Worm (Caenorhabditis elegans) whole organism, L1 larva: ENCODE data around the gene hlb-1.

Source experiments
- C16A3.4 ChIP-seq: fragments of 150-350 bp; optimal IDR thresholded peaks from 2 replicates; lab custom pipeline; 2014; ENCODE audit warnings: missing biosample characterization, missing genetic modification characterization
- C34B4.2 ChIP-seq: sonication (generic microtip); optimal IDR thresholded peaks from 2 replicates; lab custom pipeline; 2017; ENCODE audit warnings: mild to moderate bottlenecking, missing genetic modification characterization, missing compliant biosample characterization
- F16B12.6 ChIP-seq: fragments of 150-350 bp; optimal IDR thresholded peaks from 2 replicates; lab custom pipeline; 2014; ENCODE audit warnings: missing biosample characterization, missing genetic modification characterization
- alr-1 ChIP-seq: fragments of 200-800 bp; sonication (Bioruptor generic); optimal IDR thresholded peaks from 2 replicates; lab custom pipeline; 2018; ENCODE audit warnings: borderline replicate concordance, mild to moderate bottlenecking, missing genetic modification characterization, missing compliant biosample characterization
- aly-2 ChIP-seq: fragments of 150-350 bp; optimal IDR thresholded peaks from 2 replicates; lab custom pipeline; 2014; ENCODE audit warnings: missing biosample characterization, missing genetic modification characterization
- ama-1 ChIP-seq: fragments of 150-350 bp; optimal IDR thresholded peaks from 2 replicates; lab custom pipeline; 2014
- blmp-1 ChIP-seq: fragments of 150-350 bp; optimal IDR thresholded peaks from 2 replicates; lab custom pipeline; 2014; ENCODE audit warnings: missing biosample characterization, missing genetic modification characterization
- ceh-63 ChIP-seq: fragments of 200-800 bp; sonication (Bioruptor generic); optimal IDR thresholded peaks from 2 replicates; lab custom pipeline; 2018; ENCODE audit warnings: mild to moderate bottlenecking, missing genetic modification characterization, missing compliant biosample characterization
- ceh-8 ChIP-seq: fragments of 200-800 bp; sonication (Bioruptor generic); optimal IDR thresholded peaks from 2 replicates; lab custom pipeline; 2018; ENCODE audit warnings: mild to moderate bottlenecking, missing genetic modification characterization, moderate library complexity, missing compliant biosample characterization
- ceh-82 ChIP-seq, 3 experiments: fragments of 150-350 bp in 1 of 3; sonication (generic microtip) in 2 of 3; optimal IDR thresholded peaks; 2 replicates each; lab custom pipeline; 2014 to 2017; ENCODE audit warnings: missing biosample characterization in 3 of 3, missing genetic modification characterization in 3 of 3
- dsc-1 ChIP-seq: sonication (generic microtip); optimal IDR thresholded peaks from 2 replicates; lab custom pipeline; 2016; ENCODE audit warnings: mild to moderate bottlenecking, missing genetic modification characterization, missing compliant biosample characterization
- efl-3 ChIP-seq: fragments of 200-800 bp; sonication (Bioruptor generic); optimal IDR thresholded peaks from 2 replicates; lab custom pipeline; 2018; ENCODE audit warnings: mild to moderate bottlenecking, missing genetic modification characterization, missing compliant biosample characterization
- egl-13 ChIP-seq: sonication (generic microtip); optimal IDR thresholded peaks from 2 replicates; lab custom pipeline; 2016; ENCODE audit warnings: missing genotype, missing genetic modification reagents, missing genetic modification characterization, missing compliant biosample characterization
- egl-27 ChIP-seq, 2 experiments: fragments of 150-350 bp in 1 of 2; sonication (generic microtip); optimal IDR thresholded peaks; 3 replicates each; lab custom pipeline; 2017 to 2018; ENCODE audit warnings: missing biosample characterization in 2 of 2, missing genetic modification characterization in 2 of 2, missing genetic modification reagents in 2 of 2
- elt-2 ChIP-seq: sonication (generic microtip); optimal IDR thresholded peaks from 2 replicates; lab custom pipeline; 2016; ENCODE audit warnings: missing genetic modification characterization, mild to moderate bottlenecking, inconsistent platforms, missing compliant biosample characterization, missing genetic modification reagents
- elt-3 ChIP-seq, 6 experiments: fragments of 150-350 bp in 1 of 6; sonication (generic microtip); optimal IDR thresholded peaks; 2 replicates each; lab custom pipeline; 2017 to 2018; ENCODE audit warnings: missing biosample characterization in 6 of 6, missing genetic modification characterization in 6 of 6, inconsistent platforms in 1 of 6
- fkh-10 ChIP-seq: sonication (generic microtip); optimal IDR thresholded peaks from 2 replicates; lab custom pipeline; 2017; ENCODE audit warnings: missing biosample characterization, missing genetic modification reagents, missing genetic modification characterization
- grh-1 ChIP-seq: fragments of 200-800 bp; sonication (Bioruptor generic); IDR thresholded peaks from 2 replicates; pipeline ENCODE4 v1.3.6; 2022; ENCODE audit warnings: missing genetic modification reagents, missing genetic modification characterization, missing compliant biosample characterization
- hlh-4 ChIP-seq: sonication (generic microtip); optimal IDR thresholded peaks from 2 replicates; lab custom pipeline; 2016; ENCODE audit warnings: mild to moderate bottlenecking, missing genetic modification characterization, missing compliant biosample characterization
- hpl-2 ChIP-seq: fragments of 150-350 bp; optimal IDR thresholded peaks from 2 replicates; lab custom pipeline; 2014; ENCODE audit warnings: missing biosample characterization, missing genetic modification reagents, missing genetic modification characterization
- isw-1 ChIP-seq: fragments of 200-800 bp; sonication (Bioruptor generic); IDR thresholded peaks from 2 replicates; pipeline ENCODE4 v1.3.6; 2022; ENCODE audit warnings: missing genetic modification characterization, missing compliant biosample characterization
- lin-13 ChIP-seq: fragments of 150-350 bp; optimal IDR thresholded peaks from 2 replicates; lab custom pipeline; 2014; ENCODE audit warnings: missing biosample characterization, missing genetic modification reagents, missing genetic modification characterization
- lin-14 ChIP-seq: fragments of 200-800 bp; sonication (Bioruptor generic); optimal IDR thresholded peaks from 2 replicates; lab custom pipeline; 2018; ENCODE audit warnings: mild to moderate bottlenecking, missing genetic modification characterization, moderate library complexity, missing compliant biosample characterization
- lin-15B ChIP-seq: fragments of 150-350 bp; sonication (generic microtip); optimal IDR thresholded peaks from 3 replicates; lab custom pipeline; 2014; ENCODE audit warnings: missing biosample characterization, missing genetic modification characterization
- lin-35 ChIP-seq, 2 experiments: fragments of 150-350 bp; optimal IDR thresholded peaks; 2 replicates each; lab custom pipeline; 2014; ENCODE audit warnings: missing biosample characterization in 2 of 2, missing genetic modification characterization in 2 of 2, missing genetic modification reagents in 2 of 2
- lsy-2 ChIP-seq, 2 experiments: fragments of 150-350 bp; optimal IDR thresholded peaks; 2 replicates each; lab custom pipeline; 2014; ENCODE audit warnings: missing biosample characterization in 2 of 2, missing genetic modification characterization in 2 of 2
- mab-9 ChIP-seq: fragments of 200-800 bp; sonication (Bioruptor generic); IDR thresholded peaks from 2 replicates; pipeline ENCODE4 v1.3.6; 2022; ENCODE audit warnings: missing genetic modification reagents, missing genetic modification characterization, missing compliant biosample characterization
- mdl-1 ChIP-seq, 2 experiments: fragments of 150-350 bp; optimal IDR thresholded peaks; 2 replicates each; lab custom pipeline; 2014 to 2017; ENCODE audit warnings: missing biosample characterization in 2 of 2, missing genetic modification characterization in 2 of 2, inconsistent platforms in 1 of 2
- nhr-11 ChIP-seq: fragments of 150-350 bp; optimal IDR thresholded peaks from 2 replicates; lab custom pipeline; 2014; ENCODE audit warnings: missing biosample characterization, missing genetic modification characterization
- nhr-12 ChIP-seq: sonication (generic microtip); optimal IDR thresholded peaks from 2 replicates; lab custom pipeline; 2017; ENCODE audit warnings: missing biosample characterization, missing genetic modification characterization
- nhr-19 ChIP-seq: fragments of 200-800 bp; sonication (Bioruptor generic); conservative IDR thresholded peaks from 2 replicates; pipeline ENCODE4 v1.3.6; 2022; ENCODE audit warnings: missing genetic modification characterization, missing compliant biosample characterization
- nhr-20 ChIP-seq: sonication (generic microtip); optimal IDR thresholded peaks from 2 replicates; lab custom pipeline; 2016; ENCODE audit warnings: mild to moderate bottlenecking, missing genetic modification characterization, missing compliant biosample characterization
- nhr-47 ChIP-seq: sonication (generic microtip); optimal IDR thresholded peaks from 2 replicates; lab custom pipeline; 2016; ENCODE audit warnings: mild to moderate bottlenecking, missing genetic modification characterization, moderate library complexity, missing compliant biosample characterization
- nhr-71 ChIP-seq: sonication (generic microtip); optimal IDR thresholded peaks from 2 replicates; lab custom pipeline; 2016; ENCODE audit warnings: mild to moderate bottlenecking, missing genetic modification characterization, moderate library complexity, missing compliant biosample characterization
- nhr-76 ChIP-seq: sonication (generic microtip); optimal IDR thresholded peaks from 2 replicates; lab custom pipeline; 2017; ENCODE audit warnings: missing biosample characterization, missing genetic modification characterization
- nhr-85 ChIP-seq: sonication (generic microtip); peaks from one replicate; lab custom pipeline; 2016; ENCODE audit warnings: missing genetic modification characterization, inconsistent platforms, missing compliant biosample characterization
- nhr-90 ChIP-seq: sonication (generic microtip); optimal IDR thresholded peaks from 2 replicates; lab custom pipeline; 2016; ENCODE audit warnings: mild to moderate bottlenecking, missing genetic modification characterization, missing compliant biosample characterization; ENCODE audit not compliant: poor library complexity
- pag-3 ChIP-seq: sonication (generic microtip); optimal IDR thresholded peaks from 2 replicates; lab custom pipeline; 2017; ENCODE audit warnings: missing genetic modification characterization, mild to moderate bottlenecking, missing compliant biosample characterization, antibody characterized with exemption, borderline replicate concordance; ENCODE audit not compliant: insufficient read depth
- pax-3 ChIP-seq: fragments of 200-800 bp; sonication (Bioruptor generic); optimal IDR thresholded peaks from 2 replicates; lab custom pipeline; 2018; ENCODE audit warnings: mild to moderate bottlenecking, missing genetic modification characterization, moderate library complexity, missing compliant biosample characterization
- sox-4 ChIP-seq: sonication (generic microtip); optimal IDR thresholded peaks from 2 replicates; lab custom pipeline; 2016; ENCODE audit warnings: missing genetic modification characterization, missing compliant biosample characterization
- sptf-1 ChIP-seq: fragments of 150-350 bp; optimal IDR thresholded peaks from 2 replicates; lab custom pipeline; 2014; ENCODE audit warnings: missing biosample characterization, missing genetic modification characterization
- sup-37 ChIP-seq: fragments of 200-800 bp; sonication (Bioruptor generic); optimal IDR thresholded peaks from 2 replicates; lab custom pipeline; 2018; ENCODE audit warnings: mild to moderate bottlenecking, missing genetic modification characterization, missing compliant biosample characterization
- swsn-7 ChIP-seq: sonication (generic microtip); optimal IDR thresholded peaks from 2 replicates; lab custom pipeline; 2016; ENCODE audit warnings: missing genetic modification characterization, missing compliant biosample characterization
- unc-130 ChIP-seq: fragments of 150-350 bp; optimal IDR thresholded peaks from 2 replicates; lab custom pipeline; 2017; ENCODE audit warnings: missing biosample characterization, missing genetic modification characterization, inconsistent platforms
- unc-30 ChIP-seq: sonication (generic microtip); optimal IDR thresholded peaks from 2 replicates; lab custom pipeline; 2017; ENCODE audit warnings: missing biosample characterization, missing genetic modification characterization
- unc-86 ChIP-seq: sonication (generic microtip); optimal IDR thresholded peaks from 2 replicates; lab custom pipeline; 2016; ENCODE audit warnings: missing genetic modification characterization, missing compliant biosample characterization
- xbp-1 ChIP-seq: sonication (generic microtip); optimal IDR thresholded peaks from 2 replicates; lab custom pipeline; 2016; ENCODE audit warnings: missing genetic modification characterization, missing compliant biosample characterization

hlb-1 gene

ce11 chrX:13893256-13893655 lies 10.7 kb upstream of the hlb-1 start, which contains the start of gene sra-37:
TSS of gene sra-37 (minus strand) at chrX:13893356.
- TF ChIP-seq lin-14 (GFP tag; lab: Kevin White, UChicago): no peak
- no peak for TF ChIP-seq ama-1
- no peak for TF ChIP-seq ceh-82 (tag; optimal IDR thresholded peaks at IDR 0.05; lab: Kevin White, UChicago)
- TF ChIP-seq nhr-11 (tag; lab: Kevin White, UChicago): no peak
- TF ChIP-seq mab-9 (GFP tag; lab: Robert Waterston, UW): no peak
- TF ChIP-seq lin-13 (GFP tag; lab: Kevin White, UChicago): no peak

DNA sequence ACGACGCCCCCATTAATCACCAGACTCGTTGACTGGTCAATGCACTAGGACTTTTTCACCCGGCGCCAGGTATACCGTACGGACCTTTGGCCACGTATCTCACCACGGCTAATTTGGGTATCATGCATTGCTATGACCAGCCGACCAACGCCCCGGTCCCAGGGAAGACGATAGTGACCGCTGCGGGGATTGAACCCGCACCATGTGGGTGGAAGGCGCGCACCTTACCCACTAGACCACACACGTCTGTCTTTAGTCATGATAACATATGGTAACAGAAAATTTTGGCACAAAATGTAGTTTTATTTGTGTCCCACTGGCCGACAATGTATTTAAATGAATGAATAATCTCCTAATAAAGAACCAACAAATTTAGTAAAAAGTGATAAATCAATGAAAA lies 3.7 kb upstream of the hlb-1 start:
- TF ChIP-seq nhr-90 (tag; lab: Kevin White, UChicago) (peak; percentile 8), grh-1 (GFP tag; lab: Robert Waterston, UW) (0 out of 2 replicates have a peak, but pooled peaks have one; percentile 5), unc-30 (tag; lab: Kevin White, UChicago) (no peak), nhr-85 (peak; percentile 19), nhr-19 (GFP tag; lab: Robert Waterston, UW) (no peak)

DNA sequence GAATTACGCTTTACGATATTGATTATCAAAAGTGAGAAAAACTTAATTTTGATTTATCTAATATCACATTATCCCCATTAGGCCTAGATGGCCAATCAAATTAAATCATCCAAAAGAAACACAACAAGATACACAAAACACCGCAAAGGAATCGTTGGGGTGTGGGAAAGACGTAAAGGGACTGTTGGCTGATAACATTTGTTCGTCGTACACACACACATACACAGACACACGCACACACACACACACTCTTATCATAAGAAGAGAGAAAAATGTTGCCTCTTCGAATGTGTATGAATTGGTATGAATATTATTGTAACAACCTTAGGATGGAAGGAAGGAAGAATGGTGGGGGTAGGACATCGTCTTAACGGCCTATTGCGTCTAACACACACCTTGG lies 2.6 kb upstream of the hlb-1 start:
- TF ChIP-seq swsn-7 (no peak), sup-37 (no peak), pax-3 (tag; lab: Kevin White, UChicago) (no peak), grh-1 (GFP tag; lab: Robert Waterston, UW) (no peak), unc-130 (no peak), egl-13 (tag; lab: Kevin White, UChicago) (no peak), nhr-76 (tag; lab: Kevin White, UChicago) (no peak), isw-1 (GFP tag; lab: Robert Waterston, UW) (no peak), hpl-2 (no peak), nhr-47 (tag; lab: Kevin White, UChicago) (no peak), sox-4 (tag; lab: Kevin White, UChicago) (no peak), C34B4.2 (tag; lab: Kevin White, UChicago) (no peak), hlh-4 (tag; lab: Kevin White, UChicago) (no peak), alr-1 (tag; lab: Kevin White, UChicago) (no peak), lin-14 (GFP tag; lab: Kevin White, UChicago) (peak; percentile 60), nhr-90 (tag; lab: Kevin White, UChicago) (peak; percentile 11), ceh-8 (GFP tag; lab: Kevin White, UChicago) (no peak), lin-35 (GFP tag; optimal IDR thresholded peaks at IDR 0.05; lab: Kevin White, UChicago) (peak in 1 of 2 experiments; percentile 62), nhr-85 (peak; percentile 68), elt-2 (peak; percentile 76), fkh-10 (GFP tag; lab: Kevin White, UChicago) (no peak), egl-27 (tag; optimal IDR thresholded peaks at IDR 0.05; lab: Kevin White, UChicago) (no peak), F16B12.6 (no peak), mab-9 (GFP tag; lab: Robert Waterston, UW) (no peak), aly-2 (tag; lab: Kevin White, UChicago) (no peak), unc-86 (no peak), C16A3.4 (tag; lab: Kevin White, UChicago) (no peak), elt-3 (tag; optimal IDR thresholded peaks at IDR 0.05; lab: Kevin White, UChicago) (peak in 4 of 6 experiments; percentile 30 to 56 (median 37)), xbp-1 (tag; lab: Kevin White, UChicago) (no peak), nhr-12 (tag; lab: Kevin White, UChicago) (no peak), pag-3 (tag; lab: Kevin White, UChicago) (no peak), lin-15B (no peak), efl-3 (no peak), dsc-1 (no peak), ceh-63 (GFP tag; lab: Kevin White, UChicago) (no peak), lsy-2 (tag; optimal IDR thresholded peaks at IDR 0.05; lab: Kevin White, UChicago) (no peak), nhr-20 (tag; lab: Kevin White, UChicago) (peak; percentile 35), nhr-71 (tag; lab: Kevin White, UChicago) (no peak), mdl-1 (tag; optimal IDR thresholded peaks at IDR 0.05; lab: Kevin White, UChicago) (no peak), sptf-1 (tag; lab: Kevin White, UChicago) (no peak), blmp-1 (tag; lab: Kevin White, UChicago) (peak; percentile 42)
